Fruit fly (Drosophila melanogaster) whole organism, embryonic: ENCODE measurements around the gene CG43638.

Experiments used
- Aef1 ChIP-seq: fragments of 200-800 bp; sonication (Bioruptor generic); IDR thresholded peaks from 3 replicates; pipeline ENCODE4 v1.3.6; 2022; ENCODE audit warnings: missing biosample characterization, missing genetic modification characterization
- Blimp-1 ChIP-seq: fragments of 200-800 bp; sonication (Bioruptor generic); optimal IDR thresholded peaks from 3 replicates; lab custom pipeline; 2018; ENCODE audit warnings: missing biosample characterization, missing genetic modification characterization, mild to moderate bottlenecking, moderate library complexity, missing genetic modification reagents
- BtbVII ChIP-seq: fragments of 200-800 bp; sonication (Bioruptor generic); optimal IDR thresholded peaks from 3 replicates; lab custom pipeline; 2017; ENCODE audit warnings: missing biosample characterization, mild to moderate bottlenecking, missing genetic modification characterization
- CG10366 ChIP-seq: fragments of 200-800 bp; sonication (Bioruptor generic); IDR thresholded peaks from 2 replicates; pipeline ENCODE4 v1.3.6; 2022; ENCODE audit warnings: missing biosample characterization, missing genetic modification characterization
- CG10959 ChIP-seq: fragments of 200-800 bp; sonication (Bioruptor generic); IDR thresholded peaks from 2 replicates; pipeline ENCODE4 v1.3.6; 2022; ENCODE audit warnings: missing biosample characterization, missing genetic modification characterization
- CG12659 ChIP-seq: fragments of 200-800 bp; sonication (Bioruptor generic); optimal IDR thresholded peaks from 3 replicates; lab custom pipeline; 2017; ENCODE audit warnings: mild to moderate bottlenecking, missing biosample characterization, missing genetic modification reagents, missing genetic modification characterization
- CG14014 ChIP-seq: fragments of 200-800 bp; sonication (Bioruptor generic); IDR thresholded peaks from 2 replicates; pipeline ENCODE4 v1.3.6; 2022; ENCODE audit warnings: missing biosample characterization, missing genetic modification characterization
- CG15601 ChIP-seq: fragments of 200-800 bp; sonication (Bioruptor generic); optimal IDR thresholded peaks from 3 replicates; lab custom pipeline; 2019; ENCODE audit warnings: missing biosample characterization, mild to moderate bottlenecking, missing genetic modification characterization, moderate library complexity
- CG16813 ChIP-seq: fragments of 200-800 bp; sonication (Bioruptor generic); IDR thresholded peaks from 3 replicates; pipeline ENCODE4 v1.3.6; 2022; ENCODE audit warnings: missing biosample characterization, missing genetic modification characterization; ENCODE audit not compliant: partially characterized antibody
- CG32772 ChIP-seq: fragments of 200-800 bp; sonication (Bioruptor generic); IDR thresholded peaks from 2 replicates; pipeline ENCODE4 v1.3.6; 2022; ENCODE audit warnings: missing biosample characterization, missing genetic modification characterization
- CG4404 ChIP-seq: fragments of 200-800 bp; sonication (Bioruptor generic); IDR thresholded peaks from 2 replicates; pipeline ENCODE4 v1.3.6; 2022; ENCODE audit warnings: missing biosample characterization, missing genetic modification characterization
- CkIIα-i1 ChIP-seq: fragments of 200-800 bp; sonication (Bioruptor generic); IDR thresholded peaks from 2 replicates; pipeline ENCODE4 v1.3.6; 2022; ENCODE audit warnings: missing biosample characterization, missing genetic modification characterization
- D19B ChIP-seq: fragments of 200-800 bp; sonication (Bioruptor generic); optimal IDR thresholded peaks from 2 replicates; lab custom pipeline; 2017; ENCODE audit warnings: missing biosample characterization, mild to moderate bottlenecking, missing genetic modification characterization
- Ets65A ChIP-seq: fragments of 200-800 bp; sonication (Bioruptor generic); peaks from one replicate; lab custom pipeline; 2016; ENCODE audit warnings: missing biosample characterization, missing genetic modification characterization
- HLHmδ ChIP-seq: fragments of 200-800 bp; sonication (Bioruptor generic); optimal IDR thresholded peaks from 2 replicates; lab custom pipeline; 2018; ENCODE audit warnings: missing biosample characterization, mild to moderate bottlenecking, missing genetic modification characterization, moderate library complexity
- Hr51 ChIP-seq, 2 experiments: fragments of 200-800 bp; sonication (Bioruptor generic); optimal IDR thresholded peaks; 2 replicates in 1 of 2; 3 replicates in 1 of 2; lab custom pipeline; 2016 to 2018; ENCODE audit warnings: missing biosample characterization in 2 of 2, missing genetic modification characterization in 2 of 2, mild to moderate bottlenecking in 1 of 2, moderate library complexity in 1 of 2
- MBD-R2 ChIP-seq: fragments of 200-800 bp; sonication (Bioruptor generic); IDR thresholded peaks from 2 replicates; pipeline ENCODE4 v1.3.6; 2022; ENCODE audit warnings: missing biosample characterization, missing genetic modification characterization
- Sox100B ChIP-seq: fragments of 200-800 bp; sonication (Bioruptor generic); optimal IDR thresholded peaks from 3 replicates; lab custom pipeline; 2018; ENCODE audit warnings: missing biosample characterization, mild to moderate bottlenecking, missing genetic modification characterization
- Ssrp ChIP-seq: fragments of 200-800 bp; sonication (Bioruptor generic); optimal IDR thresholded peaks from 2 replicates; lab custom pipeline; 2018; ENCODE audit warnings: missing biosample characterization, mild to moderate bottlenecking, missing genetic modification characterization, moderate library complexity
- Taf1 ChIP-seq: fragments of 200-800 bp; sonication (Bioruptor generic); IDR thresholded peaks from 2 replicates; pipeline ENCODE4 v1.3.6; 2022; ENCODE audit warnings: missing biosample characterization, missing genetic modification characterization
- ash1 ChIP-seq: fragments of 200-800 bp; sonication (Bioruptor generic); optimal IDR thresholded peaks from 2 replicates; lab custom pipeline; 2018; ENCODE audit warnings: missing biosample characterization, mild to moderate bottlenecking, missing genetic modification characterization
- btn ChIP-seq: fragments of 200-800 bp; sonication (Bioruptor generic); optimal IDR thresholded peaks from 2 replicates; lab custom pipeline; 2016; ENCODE audit warnings: missing biosample characterization, missing genetic modification characterization
- emc ChIP-seq: fragments of 200-800 bp; sonication (Bioruptor generic); optimal IDR thresholded peaks from 2 replicates; lab custom pipeline; 2016; ENCODE audit warnings: missing biosample characterization, missing genetic modification characterization
- eve ChIP-seq, 2 experiments: fragments of >200 bp; optimal IDR thresholded peaks; 2 replicates each; lab custom pipeline; 2017; ENCODE audit warnings: missing biosample characterization in 2 of 2, missing genetic modification characterization in 2 of 2
- fru ChIP-seq: fragments of >200 bp; optimal IDR thresholded peaks from 2 replicates; lab custom pipeline; 2017
- gce ChIP-seq: fragments of 200-800 bp; sonication (Bioruptor generic); IDR thresholded peaks from 3 replicates; pipeline ENCODE4 v1.3.6; 2022; ENCODE audit warnings: missing biosample characterization, missing genetic modification characterization
- grau ChIP-seq: fragments of 200-800 bp; optimal IDR thresholded peaks from 3 replicates; lab custom pipeline; 2019; ENCODE audit warnings: missing biosample characterization, mild to moderate bottlenecking, missing genetic modification characterization, moderate library complexity
- grn ChIP-seq: fragments of 200-800 bp; sonication (Bioruptor generic); optimal IDR thresholded peaks from 3 replicates; lab custom pipeline; 2017; ENCODE audit warnings: missing biosample characterization, missing genetic modification characterization
- hbn ChIP-seq: fragments of 200-800 bp; sonication (Bioruptor generic); IDR thresholded peaks from 2 replicates; pipeline ENCODE4 v1.3.6; 2022; ENCODE audit warnings: missing biosample characterization, missing genetic modification characterization; ENCODE audit not compliant: partially characterized antibody
- kah ChIP-seq: fragments of 200-800 bp; sonication (Bioruptor generic); optimal IDR thresholded peaks from 2 replicates; lab custom pipeline; 2018; ENCODE audit warnings: missing biosample characterization, mild to moderate bottlenecking, missing genetic modification characterization
- mld ChIP-seq: fragments of 200-800 bp; sonication (Bioruptor generic); IDR thresholded peaks from 3 replicates; pipeline ENCODE4 v1.3.6; 2022; ENCODE audit warnings: missing biosample characterization, missing genetic modification characterization; ENCODE audit not compliant: partially characterized antibody
- nerfin-1 ChIP-seq: fragments of 200-800 bp; sonication (Bioruptor generic); optimal IDR thresholded peaks from 3 replicates; lab custom pipeline; 2019; ENCODE audit warnings: missing biosample characterization, mild to moderate bottlenecking, missing genetic modification characterization, moderate library complexity
- nom ChIP-seq: fragments of 200-800 bp; sonication (Bioruptor generic); optimal IDR thresholded peaks from 2 replicates; lab custom pipeline; 2017; ENCODE audit warnings: missing biosample characterization, missing genetic modification characterization, mild to moderate bottlenecking, moderate library complexity, missing genetic modification reagents
- odd ChIP-seq: fragments of 200-800 bp; sonication (Bioruptor generic); optimal IDR thresholded peaks from 2 replicates; lab custom pipeline; 2017; ENCODE audit warnings: missing biosample characterization, mild to moderate bottlenecking, missing genetic modification characterization
- rib ChIP-seq: fragments of 200-800 bp; sonication (Bioruptor generic); IDR thresholded peaks from 2 replicates; pipeline ENCODE4 v1.3.6; 2022; ENCODE audit warnings: missing biosample characterization, missing genetic modification characterization
- sc ChIP-seq, 3 experiments: fragments of >200 bp in 2 of 3; fragments of 200-800 bp in 1 of 3; sonication (Bioruptor generic) in 1 of 3; optimal IDR thresholded peaks; 2 replicates in 2 of 3; 3 replicates in 1 of 3; lab custom pipeline; 2017; ENCODE audit warnings: mild to moderate bottlenecking in 1 of 3, missing biosample characterization in 1 of 3, missing genetic modification characterization in 1 of 3, missing genetic modification reagents in 1 of 3
- scrt ChIP-seq: fragments of 200-800 bp; sonication (Bioruptor generic); optimal IDR thresholded peaks from 2 replicates; lab custom pipeline; 2018; ENCODE audit warnings: missing biosample characterization, mild to moderate bottlenecking, missing genetic modification characterization, moderate library complexity
- stwl ChIP-seq: fragments of 200-800 bp; sonication (Bioruptor generic); optimal IDR thresholded peaks from 3 replicates; lab custom pipeline; 2018; ENCODE audit warnings: missing biosample characterization, mild to moderate bottlenecking, missing genetic modification characterization, moderate library complexity
- tap ChIP-seq: fragments of 200-800 bp; optimal IDR thresholded peaks from 3 replicates; lab custom pipeline; 2019; ENCODE audit warnings: missing biosample characterization, mild to moderate bottlenecking, missing genetic modification characterization, moderate library complexity
- trem ChIP-seq: fragments of 200-800 bp; optimal IDR thresholded peaks from 3 replicates; lab custom pipeline; 2019; ENCODE audit warnings: missing biosample characterization, mild to moderate bottlenecking, missing genetic modification characterization, moderate library complexity
- wek ChIP-seq: fragments of 200-800 bp; sonication (Bioruptor generic); optimal IDR thresholded peaks from 3 replicates; lab custom pipeline; 2018; ENCODE audit warnings: missing biosample characterization, mild to moderate bottlenecking, missing genetic modification characterization, moderate library complexity
- zen ChIP-seq: fragments of 200-800 bp; sonication (Bioruptor generic); optimal IDR thresholded peaks from 3 replicates; lab custom pipeline; 2018; ENCODE audit warnings: missing biosample characterization, mild to moderate bottlenecking, missing genetic modification characterization, moderate library complexity

The CG43638 gene

dm6 chr3L:12007945-12008344, 36.4 kb upstream of the CG43638 start:
- TF ChIP-seq ash1 (GFP tag; lab: Kevin White, UChicago) (no peak), rib (GFP tag; lab: Robert Waterston, UW) (no peak), Ssrp (tag; lab: Kevin White, UChicago) (no peak), odd (no peak), gce (no peak), HLHmδ (GFP tag; lab: Kevin White, UChicago) (no peak), grn (GFP tag; lab: Kevin White, UChicago) (no peak), CG15601 (tag; lab: Kevin White, UChicago) (peak; percentile 78), CG14014 (GFP tag; lab: Robert Waterston, UW) (no peak), grau (tag; lab: Kevin White, UChicago) (no peak), Taf1 (GFP tag; lab: Robert Waterston, UW) (no peak), emc (GFP tag; lab: Kevin White, UChicago) (no peak), trem (tag; lab: Kevin White, UChicago) (no peak), stwl (tag; lab: Kevin White, UChicago) (peak; percentile 27), Sox100B (no peak), Hr51 (GFP tag; optimal IDR thresholded peaks at IDR 0.05; lab: Kevin White, UChicago) (no peak)

- TF ChIP-seq eve (GFP tag; optimal IDR thresholded peaks at IDR 0.05; lab: Kevin White, UChicago) (no peak), BtbVII (GFP tag; lab: Kevin White, UChicago) (no peak), hbn (no peak), fru (no peak), mld (GFP tag; lab: Robert Waterston, UW) (no peak), CkIIα-i1 (no peak), wek (no peak), zen (no peak), tap (no peak), CG12659 (GFP tag; lab: Kevin White, UChicago) (no peak), kah (GFP tag; lab: Kevin White, UChicago) (no peak), Blimp-1 (no peak), MBD-R2 (GFP tag; lab: Robert Waterston, UW) (no peak)
Observed at dm6 chr3L:12013698-12014097, 30.7 kb upstream of the CG43638 start.

dm6 chr3L:12014272-12014671, 30.1 kb upstream of the CG43638 start:
- TF ChIP-seq scrt (GFP tag; lab: Kevin White, UChicago) = no peak
- TF ChIP-seq nom (GFP tag; lab: Kevin White, UChicago) = peak; percentile 74
- no peak for TF ChIP-seq CG4404 (GFP tag; lab: Robert Waterston, UW)
- no peak for TF ChIP-seq CG32772 (GFP tag; lab: Robert Waterston, UW)
- TF ChIP-seq D19B (GFP tag; lab: Kevin White, UChicago) = no peak
- TF ChIP-seq CG10959 = no peak
- TF ChIP-seq nerfin-1 (tag; lab: Kevin White, UChicago) = no peak
- TF ChIP-seq Aef1 = no peak
- TF ChIP-seq btn (GFP tag; lab: Kevin White, UChicago) = no peak
- peak; percentile 45 for TF ChIP-seq Ets65A
- TF ChIP-seq sc (optimal IDR thresholded peaks at IDR 0.05; lab: Kevin White, UChicago) = no peak
- TF ChIP-seq sc (GFP tag; optimal IDR thresholded peaks at IDR 0.05; lab: Kevin White, UChicago) = no peak
- no peak for TF ChIP-seq CG16813 (GFP tag; lab: Robert Waterston, UW)
- TF ChIP-seq CG10366 = no peak
- no peak for TF ChIP-seq BtbVII (GFP tag; lab: Kevin White, UChicago)
